Worm (Caenorhabditis elegans) whole organism, late embryonic: ENCODE data around the gene C15F1.2.

Source experiments
- C08G9.2 ChIP-seq: sonication (generic microtip); optimal IDR thresholded peaks from 2 replicates; lab custom pipeline; 2016; ENCODE audit warnings: mild to moderate bottlenecking, missing genetic modification characterization, moderate library complexity, missing compliant biosample characterization
- C38D4.7 ChIP-seq: fragments of 200-800 bp; sonication (Bioruptor generic); optimal IDR thresholded peaks from 2 replicates; lab custom pipeline; 2018; ENCODE audit warnings: mild to moderate bottlenecking, missing genetic modification characterization, moderate library complexity, missing compliant biosample characterization
- F13H6.1 ChIP-seq: sonication (generic microtip); optimal IDR thresholded peaks from 2 replicates; lab custom pipeline; 2016; ENCODE audit warnings: missing genetic modification characterization, missing compliant biosample characterization
- K02D7.2 ChIP-seq: sonication (generic microtip); optimal IDR thresholded peaks from 2 replicates; lab custom pipeline; 2017; ENCODE audit warnings: mild to moderate bottlenecking, missing genetic modification characterization, missing compliant biosample characterization
- K09A11.1 ChIP-seq: sonication (generic microtip); optimal IDR thresholded peaks from 2 replicates; lab custom pipeline; 2017; ENCODE audit warnings: antibody characterized with exemption, mild to moderate bottlenecking, missing genetic modification characterization, missing compliant biosample characterization; ENCODE audit not compliant: insufficient read depth
- T23F11.4 ChIP-seq: fragments of 200-800 bp; sonication (Bioruptor generic); optimal IDR thresholded peaks from 2 replicates; lab custom pipeline; 2018; ENCODE audit warnings: mild to moderate bottlenecking, missing genetic modification characterization, missing compliant biosample characterization
- Y22D7AL.16 ChIP-seq: sonication (generic microtip); optimal IDR thresholded peaks from 2 replicates; lab custom pipeline; 2016; ENCODE audit warnings: missing genetic modification characterization, missing compliant biosample characterization
- ahr-1 ChIP-seq: sonication (generic microtip); optimal IDR thresholded peaks from 2 replicates; lab custom pipeline; 2016; ENCODE audit warnings: missing genetic modification characterization, missing compliant biosample characterization
- ama-1 ChIP-seq: fragments of 150-350 bp; optimal IDR thresholded peaks from 2 replicates; lab custom pipeline; 2014
- ceh-14 ChIP-seq: sonication (generic microtip); optimal IDR thresholded peaks from 2 replicates; lab custom pipeline; 2016; ENCODE audit warnings: missing genotype, missing genetic modification characterization, missing compliant biosample characterization
- ceh-18 ChIP-seq: sonication (generic microtip); optimal IDR thresholded peaks from 2 replicates; lab custom pipeline; 2016; ENCODE audit warnings: missing genetic modification characterization, missing compliant biosample characterization
- ceh-2 ChIP-seq: sonication (generic microtip); optimal IDR thresholded peaks from 2 replicates; lab custom pipeline; 2016; ENCODE audit warnings: missing genotype, missing genetic modification characterization, missing compliant biosample characterization
- ceh-22 ChIP-seq: sonication (generic microtip); optimal IDR thresholded peaks from 2 replicates; lab custom pipeline; 2017; ENCODE audit warnings: missing biosample characterization, missing genetic modification characterization
- ceh-30 ChIP-seq: fragments of 150-350 bp; optimal IDR thresholded peaks from 2 replicates; lab custom pipeline; 2014; ENCODE audit warnings: missing biosample characterization, missing genetic modification characterization
- ceh-31 ChIP-seq: sonication (generic microtip); optimal IDR thresholded peaks from 2 replicates; lab custom pipeline; 2016; ENCODE audit warnings: missing genetic modification characterization, missing compliant biosample characterization
- ceh-34 ChIP-seq: sonication (generic microtip); optimal IDR thresholded peaks from 2 replicates; lab custom pipeline; 2016; ENCODE audit warnings: mild to moderate bottlenecking, missing genetic modification characterization, missing compliant biosample characterization
- ceh-45 ChIP-seq: fragments of 200-800 bp; sonication (Bioruptor generic); IDR thresholded peaks from 2 replicates; pipeline ENCODE4 v1.3.6; 2022; ENCODE audit warnings: missing genetic modification reagents, missing genetic modification characterization, missing compliant biosample characterization
- ceh-48 ChIP-seq: sonication (generic microtip); optimal IDR thresholded peaks from 2 replicates; lab custom pipeline; 2016; ENCODE audit warnings: missing genetic modification characterization, inconsistent platforms, missing compliant biosample characterization
- che-1 ChIP-seq: sonication (generic microtip); optimal IDR thresholded peaks from 2 replicates; lab custom pipeline; 2016; ENCODE audit warnings: mild to moderate bottlenecking, missing genetic modification characterization, missing compliant biosample characterization
- dmd-4 ChIP-seq: sonication (generic microtip); optimal IDR thresholded peaks from 2 replicates; lab custom pipeline; 2016; ENCODE audit warnings: borderline replicate concordance, missing genetic modification characterization, missing compliant biosample characterization
- dve-1 ChIP-seq: sonication (generic microtip); optimal IDR thresholded peaks from 2 replicates; lab custom pipeline; 2017; ENCODE audit warnings: antibody characterized with exemption, mild to moderate bottlenecking, missing genetic modification characterization, missing compliant biosample characterization
- elt-2 ChIP-seq: sonication (generic microtip); optimal IDR thresholded peaks from 2 replicates; lab custom pipeline; 2016; ENCODE audit warnings: missing genetic modification reagents, missing genetic modification characterization, missing compliant biosample characterization
- elt-4 ChIP-seq: sonication (generic microtip); optimal IDR thresholded peaks from 2 replicates; lab custom pipeline; 2016; ENCODE audit warnings: missing genetic modification characterization, missing compliant biosample characterization
- ets-4 ChIP-seq: sonication (generic microtip); optimal IDR thresholded peaks from 2 replicates; lab custom pipeline; 2016; ENCODE audit warnings: missing genetic modification characterization, missing compliant biosample characterization
- fax-1 ChIP-seq: sonication (generic microtip); optimal IDR thresholded peaks from 2 replicates; lab custom pipeline; 2016; ENCODE audit warnings: missing genotype, missing genetic modification characterization, missing compliant biosample characterization
- fkh-6 ChIP-seq: sonication (generic microtip); optimal IDR thresholded peaks from 2 replicates; lab custom pipeline; 2016; ENCODE audit warnings: missing genetic modification characterization, missing compliant biosample characterization
- hlh-13 ChIP-seq: fragments of 200-800 bp; sonication (Bioruptor generic); optimal IDR thresholded peaks from 2 replicates; lab custom pipeline; 2018; ENCODE audit warnings: mild to moderate bottlenecking, missing genetic modification characterization, missing compliant biosample characterization
- hlh-8 ChIP-seq: sonication (generic microtip); optimal IDR thresholded peaks from 2 replicates; lab custom pipeline; 2016; ENCODE audit warnings: missing genotype, missing genetic modification characterization, missing compliant biosample characterization
- lim-6 ChIP-seq: sonication (generic microtip); optimal IDR thresholded peaks from 2 replicates; lab custom pipeline; 2016; ENCODE audit warnings: missing genetic modification characterization, missing compliant biosample characterization
- madf-2 ChIP-seq: sonication (generic microtip); optimal IDR thresholded peaks from 2 replicates; lab custom pipeline; 2017; ENCODE audit warnings: missing genetic modification characterization, missing compliant biosample characterization
- mec-3 ChIP-seq: sonication (generic microtip); optimal IDR thresholded peaks from 2 replicates; lab custom pipeline; 2016; ENCODE audit warnings: borderline replicate concordance, missing genetic modification characterization, missing compliant biosample characterization
- nfya-1 ChIP-seq: sonication (generic microtip); optimal IDR thresholded peaks from 2 replicates; lab custom pipeline; 2017; ENCODE audit warnings: missing genetic modification characterization, mild to moderate bottlenecking, missing compliant biosample characterization, antibody characterized with exemption, moderate library complexity
- nhr-11 ChIP-seq: fragments of 150-350 bp; optimal IDR thresholded peaks from 2 replicates; lab custom pipeline; 2014; ENCODE audit warnings: missing biosample characterization, missing genetic modification characterization
- nhr-232 ChIP-seq: sonication (generic microtip); optimal IDR thresholded peaks from 2 replicates; lab custom pipeline; 2016; ENCODE audit warnings: missing genetic modification characterization, missing compliant biosample characterization
- odd-2 ChIP-seq: sonication (generic microtip); optimal IDR thresholded peaks from 2 replicates; lab custom pipeline; 2017; ENCODE audit warnings: antibody characterized with exemption, mild to moderate bottlenecking, missing genetic modification characterization, missing compliant biosample characterization
- pat-9 ChIP-seq: fragments of 200-800 bp; sonication (Bioruptor generic); optimal IDR thresholded peaks from 2 replicates; lab custom pipeline; 2018; ENCODE audit warnings: mild to moderate bottlenecking, missing genetic modification characterization, moderate library complexity, missing compliant biosample characterization
- pax-1 ChIP-seq: fragments of 150-350 bp; optimal IDR thresholded peaks from 2 replicates; lab custom pipeline; 2014; ENCODE audit warnings: missing biosample characterization, missing genetic modification characterization
- pqm-1 ChIP-seq: sonication (generic microtip); optimal IDR thresholded peaks from 2 replicates; lab custom pipeline; 2016; ENCODE audit warnings: missing genetic modification characterization, missing compliant biosample characterization
- pros-1 ChIP-seq: fragments of 150-350 bp; optimal IDR thresholded peaks from 2 replicates; lab custom pipeline; 2014; ENCODE audit warnings: missing biosample characterization, missing genetic modification reagents, missing genetic modification characterization
- rnt-1 ChIP-seq: sonication (generic microtip); optimal IDR thresholded peaks from 2 replicates; lab custom pipeline; 2016; ENCODE audit warnings: missing genetic modification characterization, missing compliant biosample characterization
- sdc-2 ChIP-seq: sonication (generic microtip); optimal IDR thresholded peaks from 2 replicates; lab custom pipeline; 2016; ENCODE audit warnings: missing genotype, missing genetic modification characterization, missing compliant biosample characterization
- sox-2 ChIP-seq: fragments of 200-800 bp; sonication (Bioruptor generic); IDR thresholded peaks from 2 replicates; pipeline ENCODE4 v1.3.6; 2022; ENCODE audit warnings: missing genetic modification reagents, missing genetic modification characterization, missing compliant biosample characterization
- syd-9 ChIP-seq: sonication (generic microtip); optimal IDR thresholded peaks from 2 replicates; lab custom pipeline; 2016; ENCODE audit warnings: mild to moderate bottlenecking, missing genetic modification characterization, moderate library complexity, missing compliant biosample characterization
- tbx-2 ChIP-seq: sonication (generic microtip); optimal IDR thresholded peaks from 2 replicates; lab custom pipeline; 2016; ENCODE audit warnings: missing genetic modification characterization, missing compliant biosample characterization
- tbx-7 ChIP-seq: sonication (generic microtip); optimal IDR thresholded peaks from 2 replicates; lab custom pipeline; 2016; ENCODE audit warnings: missing genotype, missing genetic modification characterization, missing compliant biosample characterization
- unc-3 ChIP-seq, 2 experiments: fragments of 200-800 bp in 1 of 2; sonication (Bioruptor generic) in 1 of 2; sonication (generic microtip) in 1 of 2; conservative IDR thresholded peaks in 1 of 2; optimal IDR thresholded peaks in 1 of 2; 2 replicates each; pipeline versions ENCODE4 v1.3.6 to Lab custom; 2016 to 2022; ENCODE audit warnings: missing compliant biosample characterization in 2 of 2, missing genetic modification characterization in 2 of 2, missing genetic modification reagents in 1 of 2
- unc-55 ChIP-seq: sonication (generic microtip); optimal IDR thresholded peaks from 2 replicates; lab custom pipeline; 2017; ENCODE audit warnings: missing biosample characterization, missing genetic modification reagents, missing genetic modification characterization
- zip-5 ChIP-seq: sonication (generic microtip); optimal IDR thresholded peaks from 2 replicates; lab custom pipeline; 2016; ENCODE audit warnings: missing genetic modification characterization, missing compliant biosample characterization

C15F1.2 gene

DNA sequence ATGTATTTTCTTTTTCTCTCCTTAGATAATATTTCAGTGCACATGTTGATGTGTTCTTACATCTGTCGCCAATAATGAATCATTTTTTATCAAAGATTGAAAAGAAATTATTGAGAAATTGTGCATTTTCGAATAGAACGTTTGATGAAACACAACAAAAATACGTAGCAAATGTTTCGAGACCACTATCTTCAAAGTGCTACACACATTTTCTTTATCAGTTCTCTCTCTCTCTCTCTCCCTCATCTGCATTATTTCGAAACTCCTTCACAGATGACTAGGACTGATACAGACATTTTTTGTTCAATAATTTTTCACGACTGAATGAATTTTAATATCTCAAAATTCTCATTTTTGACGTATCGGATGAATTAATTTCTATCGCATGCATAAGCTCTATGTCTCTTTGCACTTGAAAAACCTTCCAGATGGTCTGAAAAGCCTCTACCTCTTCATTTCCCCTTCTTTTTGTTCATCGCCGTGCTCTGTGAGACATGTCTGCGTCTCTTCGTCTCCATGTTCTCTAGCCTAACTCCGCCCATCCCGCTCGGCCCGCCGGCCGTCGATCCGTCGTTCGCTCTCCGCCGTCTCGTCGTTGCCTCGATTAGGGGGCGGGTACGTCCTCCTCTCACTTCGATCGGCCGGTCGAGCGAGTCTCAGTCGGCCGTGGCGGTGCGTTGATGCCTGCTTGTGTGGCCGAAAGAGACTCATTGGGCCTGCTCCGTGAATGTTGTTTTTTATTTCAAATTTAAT lies 36.3 kb upstream of the C15F1.2 start (continued):
- TF ChIP-seq ceh-2 (peak; percentile 39), unc-55 (GFP tag; lab: Kevin White, UChicago) (no peak), pat-9 (no peak), ceh-14 (tag; lab: Kevin White, UChicago) (peak; percentile 59), che-1 (tag; lab: Kevin White, UChicago) (no peak), madf-2 (tag; lab: Kevin White, UChicago) (no peak), nhr-232 (tag; lab: Kevin White, UChicago) (peak; percentile 20), zip-5 (tag; lab: Kevin White, UChicago) (no peak), hlh-13 (GFP tag; lab: Kevin White, UChicago) (no peak), elt-4 (no peak), mec-3 (tag; lab: Kevin White, UChicago) (no peak), ceh-18 (tag; lab: Kevin White, UChicago) (no peak), K02D7.2 (tag; lab: Kevin White, UChicago) (no peak), ceh-48 (tag; lab: Kevin White, UChicago) (no peak), elt-2 (peak; percentile 46), dve-1 (no peak), ceh-30 (tag; lab: Kevin White, UChicago) (no peak)

DNA sequence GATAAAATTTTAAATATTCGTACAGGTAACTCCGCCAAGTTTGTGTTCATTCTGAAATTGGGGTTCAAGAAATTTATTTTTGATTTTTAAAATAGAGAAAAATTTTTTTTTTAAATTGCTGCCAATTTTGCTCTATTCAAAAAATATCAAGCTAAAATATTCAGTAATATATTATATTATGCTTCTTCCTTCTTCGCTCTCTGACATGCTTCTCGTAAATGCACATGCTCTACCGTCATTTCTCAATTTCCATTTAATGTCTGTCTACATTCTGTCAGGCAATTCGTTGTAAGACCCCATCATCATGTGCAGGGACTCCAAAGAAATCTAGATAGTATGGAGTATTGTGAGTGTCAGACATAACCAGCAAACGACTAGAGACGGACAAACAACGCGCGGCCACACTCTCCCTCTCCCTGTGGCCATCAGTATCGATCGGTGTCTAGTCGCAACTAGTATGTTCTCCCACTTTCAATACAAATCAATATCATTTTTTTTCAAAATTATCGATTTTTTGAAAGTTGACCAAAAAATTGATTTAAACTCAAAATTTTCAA lies 28.4 kb upstream of the C15F1.2 start, which contains the start of the genes malt-1 and ceh-38:
TSS of gene malt-1 (minus strand) at position 51 of the 557 bp plus-strand sequence.
TSS of gene ceh-38 (plus strand) at position 277 of the 557 bp plus-strand sequence.
- TF ChIP-seq ceh-31 (tag; lab: Kevin White, UChicago) (peak; percentile 91), ceh-18 (tag; lab: Kevin White, UChicago) (peak; percentile 80), ceh-45 (GFP tag; lab: Robert Waterston, UW) (no peak), dmd-4 (no peak), Y22D7AL.16 (tag; lab: Kevin White, UChicago) (no peak), C38D4.7 (GFP tag; lab: Kevin White, UChicago) (no peak), C08G9.2 (tag; lab: Kevin White, UChicago) (no peak), F13H6.1 (no peak), pat-9 (no peak), K02D7.2 (tag; lab: Kevin White, UChicago) (no peak), nfya-1 (tag; lab: Kevin White, UChicago) (peak; percentile 93), K09A11.1 (tag; lab: Kevin White, UChicago) (no peak), ama-1 (lab: Kevin White, UChicago) (no peak), hlh-8 (tag; lab: Kevin White, UChicago) (peak; percentile 19), ets-4 (peak; percentile 19), ahr-1 (no peak), syd-9 (no peak), tbx-7 (no peak), rnt-1 (tag; lab: Kevin White, UChicago) (peak; percentile 51), nhr-11 (no peak), ceh-14 (tag; lab: Kevin White, UChicago) (peak; percentile 36), ceh-2 (peak; percentile 56), tbx-2 (peak; percentile 84), ceh-34 (tag; lab: Kevin White, UChicago) (peak; percentile 57), ceh-30 (tag; lab: Kevin White, UChicago) (no peak), fax-1 (tag; lab: Kevin White, UChicago) (no peak), hlh-13 (GFP tag; lab: Kevin White, UChicago) (no peak), sox-2 (GFP tag; lab: Robert Waterston, UW) (no peak), odd-2 (tag; lab: Kevin White, UChicago) (no peak), ceh-22 (tag; lab: Kevin White, UChicago) (no peak), pros-1 (tag; lab: Kevin White, UChicago) (peak; percentile 72), sdc-2 (no peak), lim-6 (tag; lab: Kevin White, UChicago) (no peak), mec-3 (tag; lab: Kevin White, UChicago) (no peak), pqm-1 (tag; lab: Kevin White, UChicago) (no peak), T23F11.4 (GFP tag; lab: Kevin White, UChicago) (no peak), madf-2 (tag; lab: Kevin White, UChicago) (peak; percentile 20), unc-3 (GFP tag; conservative IDR thresholded peaks at IDR 0.05; lab: Robert Waterston, UW) (no peak), unc-3 (tag; optimal IDR thresholded peaks at IDR 0.05; lab: Kevin White, UChicago) (no peak), pax-1 (tag; lab: Kevin White, UChicago) (peak; percentile 69), fkh-6 (no peak)
